Fruit fly (Drosophila melanogaster): Measurements from ENCODE around the gene CG9154.

CG9154 gene

DNA sequence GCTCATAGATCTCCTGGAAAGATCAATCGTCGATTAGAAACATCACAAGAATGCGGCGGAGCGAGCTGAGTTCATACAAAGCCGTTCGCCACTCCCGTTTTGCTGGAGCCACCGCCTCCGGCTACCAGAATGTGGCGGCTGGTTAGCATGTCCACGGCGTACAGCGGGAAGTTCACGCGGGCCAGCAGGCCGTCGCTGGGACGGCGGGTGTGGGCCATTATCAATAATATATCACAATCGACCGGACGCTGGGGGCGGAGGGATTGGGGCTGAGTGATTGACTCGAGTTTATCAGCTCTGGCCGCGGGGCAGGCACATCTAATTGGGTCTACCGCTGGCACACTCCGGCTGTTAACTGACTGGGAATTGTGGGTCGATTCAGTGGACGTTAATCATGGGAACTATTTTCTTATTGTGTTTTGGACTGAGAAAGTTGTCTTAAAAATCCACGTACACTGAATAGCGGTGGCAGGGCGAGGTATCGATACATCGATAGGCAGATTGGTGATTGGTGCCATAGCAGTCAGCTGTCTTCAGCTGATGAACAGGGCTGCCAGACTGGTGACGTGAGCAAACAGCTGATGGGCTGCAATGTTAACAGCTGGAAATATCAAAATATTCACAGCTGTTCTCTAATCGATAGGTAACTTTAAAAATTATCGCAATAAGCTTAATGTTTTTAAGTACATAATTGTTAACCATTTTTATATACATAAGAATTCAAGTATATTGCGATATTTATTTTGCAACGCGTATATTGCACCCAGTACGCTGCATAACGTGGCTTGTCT lies 28.2 kb upstream of the CG9154 start, which contains the start of gene CG9175 (continued):
- TF ChIP-seq TFAM (GFP tag; optimal IDR thresholded peaks at IDR 0.05) (no peak), maf-S (GFP tag; optimal IDR thresholded peaks at IDR 0.05) (no peak), insv (GFP tag; optimal IDR thresholded peaks at IDR 0.05) (peak in 1 of 2 experiments; percentile 31), chm (GFP tag; IDR thresholded peaks at IDR 0.05) (peak; percentile 41; the same call in 1 of the 2 replicates), CG14014 (GFP tag; IDR thresholded peaks at IDR 0.05) (no peak), CG14860 (GFP tag; IDR thresholded peaks at IDR 0.05; ENCODE audit: partially characterized antibody) (peak; percentile 87), crc (GFP tag; optimal IDR thresholded peaks at IDR 0.05) (no peak), Hmx (GFP tag; optimal IDR thresholded peaks at IDR 0.05) (no peak), bbx (GFP tag; IDR thresholded peaks at IDR 0.05; ENCODE audit: partially characterized antibody) (peak; percentile 97), klu (GFP tag; IDR thresholded peaks at IDR 0.05) (no peak), Dll (GFP tag; IDR thresholded peaks at IDR 0.05; ENCODE audit: partially characterized antibody) (peak; percentile 95), Oaz (GFP tag; IDR thresholded peaks at IDR 0.05) (peak; percentile 13; the same call in 1 of the 2 replicates), H2.0 (GFP tag; IDR thresholded peaks at IDR 0.05) (no peak), CG43689 (GFP tag; IDR thresholded peaks at IDR 0.05) (no peak), CG10654 (GFP tag; optimal IDR thresholded peaks at IDR 0.05) (no peak), Mrtf (GFP tag; IDR thresholded peaks at IDR 0.05) (no peak), Tbp (GFP tag; optimal IDR thresholded peaks at IDR 0.05) (no peak), E2f1 (GFP tag; IDR thresholded peaks at IDR 0.05) (no peak), Meics (GFP tag; optimal IDR thresholded peaks at IDR 0.05) (peak; percentile 42), Dref (GFP tag; IDR thresholded peaks at IDR 0.05) (peak; percentile 100), Mes4 (GFP tag; optimal IDR thresholded peaks at IDR 0.05) (no peak), CG2199 (GFP tag; IDR thresholded peaks at IDR 0.05) (peak; percentile 22; the same call in 1 of the 3 replicates), H15 (GFP tag; IDR thresholded peaks at IDR 0.05) (no peak), hkb (optimal IDR thresholded peaks at IDR 0.05) (no peak), hkb (GFP tag; IDR thresholded peaks at IDR 0.05) (no peak), ttk (GFP tag; IDR thresholded peaks at IDR 0.05) (no peak), dmrt99B (tag; optimal IDR thresholded peaks at IDR 0.05) (no peak), CG11093 (GFP tag; IDR thresholded peaks at IDR 0.05) (no peak), CG12104 (GFP tag; optimal IDR thresholded peaks at IDR 0.05) (peak; percentile 15), ash1 (GFP tag; optimal IDR thresholded peaks at IDR 0.05) (peak; percentile 28), CG9609 (GFP tag; optimal IDR thresholded peaks at IDR 0.05) (no peak), D (optimal IDR thresholded peaks at IDR 0.05) (peak; percentile 58), D (GFP tag; optimal IDR thresholded peaks at IDR 0.05) (no peak), ab (GFP tag; optimal IDR thresholded peaks at IDR 0.05) (no peak), grau (tag; optimal IDR thresholded peaks at IDR 0.05) (peak; percentile 46), CG4617 (GFP tag; optimal IDR thresholded peaks at IDR 0.05; ENCODE audit: borderline replicate concordance) (peak; percentile 96), bsh (GFP tag; optimal IDR thresholded peaks at IDR 0.05) (peak in 1 of 2 experiments; percentile 24), phol (tag; optimal IDR thresholded peaks at IDR 0.05) (peak; percentile 51), CkIIα-i1 (GFP tag; IDR thresholded peaks at IDR 0.05) (no peak), Hr39 (optimal IDR thresholded peaks at IDR 0.05) (no peak), sim (GFP tag; IDR thresholded peaks at IDR 0.05) (no peak), Ravus (GFP tag; IDR thresholded peaks at IDR 0.05) (no peak), CG5245 (GFP tag; optimal IDR thresholded peaks at IDR 0.05) (no peak), MESR4 (GFP tag; optimal IDR thresholded peaks at IDR 0.05) (peak; percentile 98), CG13287 (GFP tag; IDR thresholded peaks at IDR 0.05; ENCODE audit: partially characterized antibody) (peak; percentile 99), CTCF (GFP tag; optimal IDR thresholded peaks at IDR 0.05) (no peak), pita (GFP tag; optimal IDR thresholded peaks at IDR 0.05) (no peak), CG4820 (GFP tag; optimal IDR thresholded peaks at IDR 0.05) (no peak), Awh (GFP tag; IDR thresholded peaks at IDR 0.05) (no peak), Trl (optimal IDR thresholded peaks at IDR 0.05) (no peak), Trl (GFP tag; optimal IDR thresholded peaks at IDR 0.05) (peak; percentile 12), az2 (GFP tag; optimal IDR thresholded peaks at IDR 0.05) (no peak), Fer2 (tag; optimal IDR thresholded peaks at IDR 0.05) (no peak)
